Worm (Caenorhabditis elegans) whole organism, early embryonic: ENCODE results near the gene famk-1.

Experiments used
- B0310.2 ChIP-seq: sonication (generic microtip); optimal IDR thresholded peaks from 2 replicates; lab custom pipeline; 2016; ENCODE audit warnings: mild to moderate bottlenecking, missing genetic modification characterization, missing compliant biosample characterization
- F13C5.2 ChIP-seq: sonication (generic microtip); optimal IDR thresholded peaks from 2 replicates; lab custom pipeline; 2017; ENCODE audit warnings: mild to moderate bottlenecking, missing genetic modification characterization, inconsistent platforms, missing compliant biosample characterization
- aly-1 ChIP-seq: sonication (generic microtip); optimal IDR thresholded peaks from 2 replicates; lab custom pipeline; 2016; ENCODE audit warnings: missing genetic modification characterization, missing compliant biosample characterization
- ama-1 ChIP-seq: fragments of 150-350 bp; optimal IDR thresholded peaks from 2 replicates; lab custom pipeline; 2014
- ceh-13 ChIP-seq: fragments of 200-800 bp; sonication (Bioruptor generic); optimal IDR thresholded peaks from 2 replicates; lab custom pipeline; 2018; ENCODE audit warnings: mild to moderate bottlenecking, missing genetic modification characterization, missing compliant biosample characterization
- ceh-36 ChIP-seq: sonication (generic microtip); optimal IDR thresholded peaks from 2 replicates; lab custom pipeline; 2016; ENCODE audit warnings: missing genetic modification characterization, inconsistent platforms, missing compliant biosample characterization
- ets-7 ChIP-seq: sonication (generic microtip); optimal IDR thresholded peaks from 2 replicates; lab custom pipeline; 2016; ENCODE audit warnings: missing genotype, missing genetic modification characterization, missing compliant biosample characterization
- flt-1 ChIP-seq: fragments of 200-800 bp; sonication (Bioruptor generic); IDR thresholded peaks from 2 replicates; pipeline ENCODE4 v1.3.6; 2022; ENCODE audit warnings: missing genetic modification characterization, missing compliant biosample characterization
- hmbx-1 ChIP-seq: sonication (generic microtip); optimal IDR thresholded peaks from 2 replicates; lab custom pipeline; 2016; ENCODE audit warnings: mild to moderate bottlenecking, missing genetic modification characterization, missing compliant biosample characterization
- hmg-4 ChIP-seq: fragments of 200-800 bp; sonication (Bioruptor generic); optimal IDR thresholded peaks from 2 replicates; lab custom pipeline; 2018; ENCODE audit warnings: mild to moderate bottlenecking, missing genetic modification characterization, missing compliant biosample characterization
- hnd-1 ChIP-seq: sonication (generic microtip); optimal IDR thresholded peaks from 2 replicates; lab custom pipeline; 2016; ENCODE audit warnings: missing genetic modification characterization, missing compliant biosample characterization
- pes-1 ChIP-seq: fragments of 200-800 bp; sonication (Bioruptor generic); IDR thresholded peaks from 2 replicates; pipeline ENCODE4 v1.3.6; 2022; ENCODE audit warnings: missing genetic modification reagents, missing genetic modification characterization, missing compliant biosample characterization
- scrt-1 ChIP-seq: fragments of 200-800 bp; sonication (Bioruptor generic); IDR thresholded peaks from 2 replicates; pipeline ENCODE4 v1.3.6; 2022; ENCODE audit warnings: missing genetic modification characterization, missing compliant biosample characterization
- sea-1 ChIP-seq: fragments of 200-800 bp; sonication (Bioruptor generic); conservative IDR thresholded peaks from 2 replicates; pipeline ENCODE4 v1.3.6; 2022; ENCODE audit warnings: missing genetic modification characterization, missing compliant biosample characterization
- tbx-11 ChIP-seq: fragments of 200-800 bp; sonication (Bioruptor generic); IDR thresholded peaks from 2 replicates; pipeline ENCODE4 v1.3.6; 2022; ENCODE audit warnings: missing genetic modification characterization, missing compliant biosample characterization
- tbx-37 ChIP-seq: fragments of 200-800 bp; sonication (Bioruptor generic); conservative IDR thresholded peaks from 2 replicates; pipeline ENCODE4 v1.3.6; 2022; ENCODE audit warnings: missing genetic modification reagents, missing genetic modification characterization, missing compliant biosample characterization
- tra-4 ChIP-seq: sonication (generic microtip); optimal IDR thresholded peaks from 2 replicates; lab custom pipeline; 2017; ENCODE audit warnings: missing genetic modification characterization, missing compliant biosample characterization

The famk-1 gene

DNA sequence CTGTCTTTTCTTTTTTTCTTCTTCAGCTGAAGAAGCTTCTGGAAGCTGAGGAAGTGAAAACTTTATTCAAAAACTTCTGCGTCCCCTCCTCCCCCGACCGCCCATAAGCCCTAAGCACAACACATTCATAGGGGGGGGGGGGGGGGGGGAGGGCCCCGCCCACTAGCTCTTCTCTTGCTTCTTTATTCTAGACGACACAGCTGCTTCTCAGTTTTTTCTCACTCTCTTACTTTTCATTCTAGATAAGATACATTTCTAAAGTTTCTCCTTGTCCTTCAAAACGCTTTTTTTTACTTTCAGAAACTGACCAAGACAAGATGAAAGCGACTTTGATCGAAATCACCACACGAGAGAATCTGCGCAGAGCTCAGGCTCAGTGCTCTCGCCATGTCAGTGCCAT, 23.2 kb downstream of the famk-1 start, which contains the start of gene T10B10.4:
TSS of gene T10B10.4 (plus strand) at position 301 of the 400 bp plus-strand sequence.
- TF ChIP-seq aly-1 (tag; lab: Kevin White, UChicago) (no peak), tbx-11 (GFP tag; lab: Robert Waterston, UW) (no peak), scrt-1 (no peak), hmg-4 (GFP tag; lab: Kevin White, UChicago) (no peak), hmbx-1 (tag; lab: Kevin White, UChicago) (no peak), sea-1 (GFP tag; lab: Robert Waterston, UW) (no peak), tbx-37 (no peak), F13C5.2 (tag; lab: Kevin White, UChicago) (no peak), hnd-1 (no peak), B0310.2 (tag; lab: Kevin White, UChicago) (no peak), ceh-36 (tag; lab: Kevin White, UChicago) (no peak), flt-1 (no peak), ama-1 (no peak), ets-7 (tag; lab: Kevin White, UChicago) (no peak)

DNA sequence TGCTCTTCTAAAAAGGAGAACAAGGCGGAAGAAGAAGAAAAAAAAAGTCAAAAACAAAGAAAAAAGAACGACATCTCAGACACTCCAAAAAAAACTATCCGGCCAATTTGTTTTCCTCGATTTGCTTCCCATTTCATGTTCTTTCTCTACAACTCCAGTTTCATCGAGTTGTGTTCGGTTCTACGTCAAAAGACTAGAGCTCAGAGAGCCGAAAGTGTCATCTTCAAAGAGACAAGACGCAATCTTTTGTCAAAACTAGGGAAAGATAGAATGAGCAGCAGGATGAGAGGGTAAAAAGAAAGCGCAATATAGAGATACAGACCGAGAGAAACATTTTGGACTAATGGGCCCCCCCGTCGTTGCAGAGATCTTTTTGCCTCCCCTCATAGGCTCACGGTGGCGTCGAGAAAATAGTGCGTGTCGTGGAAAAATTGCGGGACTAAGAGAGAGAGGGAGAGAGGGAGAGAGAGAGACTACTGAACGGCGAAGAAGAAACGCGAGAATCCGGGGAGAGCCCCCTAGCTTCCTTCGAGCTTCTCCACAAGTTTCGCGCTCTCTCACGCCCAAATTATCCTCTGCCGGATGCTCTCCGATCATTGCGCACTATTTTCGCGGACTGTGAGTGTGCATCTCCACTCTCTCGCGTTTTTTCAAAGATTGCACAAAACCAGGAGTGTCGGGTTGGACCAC, 23.9 kb downstream of the famk-1 start:
- TF ChIP-seq ets-7 (tag; lab: Kevin White, UChicago) (no peak), F13C5.2 (tag; lab: Kevin White, UChicago) (peak; percentile 0), hmg-4 (GFP tag; lab: Kevin White, UChicago) (no peak), tra-4 (no peak), scrt-1 (0 out of 2 replicates have a peak, but pooled peaks have one; percentile 28), ama-1 (no peak), sea-1 (GFP tag; lab: Robert Waterston, UW) (no peak), ceh-13 (GFP tag; lab: Kevin White, UChicago) (no peak)

DNA sequence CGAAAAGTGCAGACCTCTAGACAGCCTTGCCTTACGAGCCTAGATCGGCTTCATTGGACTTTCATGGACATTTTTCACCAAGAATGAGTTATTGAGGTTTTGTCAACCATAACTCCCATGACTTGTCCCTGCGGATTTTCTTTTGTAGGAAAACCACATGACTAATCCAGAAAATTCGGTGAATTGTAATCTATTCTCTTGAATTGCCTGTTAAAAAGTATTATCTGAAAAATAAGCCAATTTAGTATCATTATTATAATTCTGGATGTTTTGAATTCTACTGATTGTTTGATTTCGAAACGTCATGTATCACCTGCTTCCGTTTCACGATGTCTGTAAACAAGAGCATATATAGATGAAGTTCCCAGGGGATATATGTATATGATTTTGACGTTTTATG, 24.5 kb downstream of the famk-1 start:
- TF ChIP-seq scrt-1 (no peak), F13C5.2 (tag; lab: Kevin White, UChicago) (no peak)

DNA sequence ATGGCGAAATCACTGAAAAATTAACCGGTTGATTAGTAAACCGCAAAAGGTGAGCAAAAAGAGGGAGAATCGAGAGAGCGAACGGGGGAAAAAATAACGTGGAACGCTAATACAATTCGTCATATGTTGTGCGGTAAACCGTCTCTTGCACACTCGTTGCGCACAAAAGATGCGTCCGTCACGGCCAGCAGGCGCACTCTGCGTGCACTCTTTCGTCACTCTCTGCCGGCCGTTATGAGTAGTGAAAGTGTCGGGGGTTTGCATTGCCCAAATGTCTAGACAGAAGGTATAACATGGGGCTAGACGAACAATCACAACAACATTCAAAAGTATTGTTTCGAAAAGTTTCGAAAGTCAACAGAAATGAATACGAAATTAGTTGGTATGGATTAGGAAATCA, 31.6 kb downstream of the famk-1 start, which contains the start of gene pkhm-2:
TSS of gene pkhm-2 (minus strand) at position 12 of the 400 bp plus-strand sequence.
- peak; percentile 50; the same call in 1 of the 2 replicates for TF ChIP-seq tbx-11 (GFP tag; lab: Robert Waterston, UW)
- no peak for TF ChIP-seq hnd-1
- peak; percentile 83 for TF ChIP-seq hmg-4 (GFP tag; lab: Kevin White, UChicago)
- no peak for TF ChIP-seq aly-1 (tag; lab: Kevin White, UChicago)
- TF ChIP-seq flt-1: no peak
- peak; percentile 77 for TF ChIP-seq F13C5.2 (tag; lab: Kevin White, UChicago)
- TF ChIP-seq scrt-1: no peak
- TF ChIP-seq tbx-37: peak; percentile 30; the same call in 1 of the 2 replicates
- peak; percentile 62; the same call in 1 of the 2 replicates for TF ChIP-seq sea-1 (GFP tag; lab: Robert Waterston, UW)

DNA sequence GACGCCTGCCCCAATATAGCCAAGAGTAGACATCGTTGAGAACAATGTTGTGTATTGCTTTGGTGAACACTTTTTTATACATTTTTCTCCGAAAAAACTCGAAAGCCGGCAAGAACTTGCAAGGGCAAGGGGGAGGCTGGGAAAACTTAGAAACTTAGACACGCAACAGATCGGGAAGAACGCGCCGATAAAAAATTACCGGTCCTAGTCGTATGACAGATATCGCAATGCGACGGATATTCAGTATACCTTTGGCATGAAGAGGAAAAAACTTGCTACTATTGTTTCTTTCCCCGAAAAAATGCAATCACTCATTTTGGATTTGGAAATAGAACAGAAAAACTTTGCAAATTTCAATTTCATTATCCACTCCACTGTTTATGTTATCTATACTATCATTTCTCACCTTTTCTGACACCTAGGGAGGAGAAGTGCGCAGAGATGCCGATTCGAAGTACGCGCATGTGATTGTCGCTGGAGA, 36.6 kb downstream of the famk-1 start, which contains the start of gene col-41:
TSS of gene col-41 (minus strand) at position 51 of the 481 bp plus-strand sequence.
- TF ChIP-seq sea-1 (GFP tag; lab: Robert Waterston, UW): no peak
- TF ChIP-seq hnd-1: no peak
- TF ChIP-seq tra-4: no peak
- no peak for TF ChIP-seq ama-1
- TF ChIP-seq aly-1 (tag; lab: Kevin White, UChicago): no peak
- no peak for TF ChIP-seq ceh-36 (tag; lab: Kevin White, UChicago)
- TF ChIP-seq hmg-4 (GFP tag; lab: Kevin White, UChicago): no peak
- TF ChIP-seq flt-1: no peak
- no peak for TF ChIP-seq ets-7 (tag; lab: Kevin White, UChicago)
- TF ChIP-seq ceh-13 (GFP tag; lab: Kevin White, UChicago): no peak
- TF ChIP-seq scrt-1: no peak
- no peak for TF ChIP-seq B0310.2 (tag; lab: Kevin White, UChicago)
- no peak for TF ChIP-seq hmbx-1 (tag; lab: Kevin White, UChicago)
- TF ChIP-seq pes-1 (GFP tag; lab: Robert Waterston, UW): no peak
- no peak for TF ChIP-seq tbx-37
- TF ChIP-seq F13C5.2 (tag; lab: Kevin White, UChicago): no peak
- no peak for TF ChIP-seq tbx-11 (GFP tag; lab: Robert Waterston, UW)

DNA sequence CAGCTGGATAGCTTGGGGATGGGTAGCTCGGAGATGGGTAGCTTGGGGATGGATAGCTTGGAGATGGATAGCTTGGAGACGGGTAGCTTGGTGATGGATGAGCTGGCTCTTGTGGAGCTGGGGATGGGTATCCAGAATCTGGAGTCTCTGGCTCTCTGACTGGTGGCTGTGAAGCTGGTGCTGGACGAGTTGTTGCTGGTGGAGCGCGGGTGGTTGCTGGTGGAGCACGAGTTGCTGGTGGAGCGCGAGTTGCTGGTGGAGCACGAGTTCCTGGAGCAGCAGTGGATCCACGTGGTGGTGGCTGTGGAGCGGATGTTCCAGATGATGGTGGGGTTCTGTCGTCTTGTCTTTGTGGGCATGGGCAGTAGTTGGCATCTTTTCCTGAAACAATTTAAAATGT, 37.8 kb downstream of the famk-1 start:
- no peak for TF ChIP-seq sea-1 (GFP tag; lab: Robert Waterston, UW)
- TF ChIP-seq tbx-11 (GFP tag; lab: Robert Waterston, UW): no peak
- no peak for TF ChIP-seq pes-1 (GFP tag; lab: Robert Waterston, UW)
- TF ChIP-seq F13C5.2 (tag; lab: Kevin White, UChicago): no peak
- no peak for TF ChIP-seq aly-1 (tag; lab: Kevin White, UChicago)
- no peak for TF ChIP-seq hnd-1
- TF ChIP-seq flt-1: no peak
- no peak for TF ChIP-seq scrt-1
- no peak for TF ChIP-seq hmg-4 (GFP tag; lab: Kevin White, UChicago)
- TF ChIP-seq ceh-13 (GFP tag; lab: Kevin White, UChicago): no peak
- no peak for TF ChIP-seq tbx-37
- no peak for TF ChIP-seq ceh-36 (tag; lab: Kevin White, UChicago)
- no peak for TF ChIP-seq tra-4
- TF ChIP-seq hmbx-1 (tag; lab: Kevin White, UChicago): no peak
- TF ChIP-seq ets-7 (tag; lab: Kevin White, UChicago): no peak

DNA sequence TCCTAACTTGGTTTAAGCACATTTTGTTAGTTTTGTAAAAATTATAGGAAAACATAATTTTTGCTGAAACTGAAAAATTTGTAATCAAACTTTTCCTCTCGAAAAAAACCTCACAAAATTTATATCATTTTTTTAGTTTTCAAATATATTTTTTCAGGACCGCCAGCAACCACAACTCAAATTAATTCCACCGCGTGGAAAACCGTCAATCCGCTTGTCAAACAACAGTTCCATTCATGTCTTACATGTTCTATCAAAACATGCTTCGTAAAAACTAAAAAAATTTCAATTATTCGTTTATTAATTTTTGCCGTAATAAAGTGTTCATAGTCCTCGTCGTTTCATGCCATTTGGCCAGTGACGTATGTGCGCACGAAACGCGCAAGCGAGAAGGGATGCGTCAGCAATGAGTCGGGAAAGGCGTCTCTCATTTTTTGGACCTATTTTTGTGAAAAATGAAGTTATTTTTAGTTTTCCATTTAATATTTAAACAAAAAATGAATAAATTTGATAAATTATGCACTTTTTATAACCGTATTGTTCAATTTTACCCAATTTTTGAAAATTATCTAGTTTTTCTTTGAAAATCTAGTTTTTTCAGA, 39.7 kb downstream of the famk-1 start, which contains the start of gene ucr-2.2:
TSS of gene ucr-2.2 (plus strand) at position 602 of the 602 bp plus-strand sequence.
- TF ChIP-seq hmbx-1 (tag; lab: Kevin White, UChicago): no peak
- TF ChIP-seq tbx-11 (GFP tag; lab: Robert Waterston, UW): 0 out of 2 replicates have a peak, but pooled peaks have one; percentile 40
- peak; percentile 48; the same call in 1 of the 2 replicates for TF ChIP-seq pes-1 (GFP tag; lab: Robert Waterston, UW)
- TF ChIP-seq F13C5.2 (tag; lab: Kevin White, UChicago): peak; percentile 79
